Worm (Caenorhabditis elegans) whole organism, L4/young adult: ENCODE data around the gene ZK353.10.

Source experiments
- W03F9.2 ChIP-seq: fragments of 150-350 bp; optimal IDR thresholded peaks from 2 replicates; lab custom pipeline; 2014; ENCODE audit warnings: missing biosample characterization, missing genetic modification characterization
- dao-5 ChIP-seq: sonication (generic microtip); optimal IDR thresholded peaks from 2 replicates; lab custom pipeline; 2016; ENCODE audit warnings: missing genotype, missing genetic modification characterization, moderate library complexity, missing compliant biosample characterization
- him-1 ChIP-seq: sonication (generic microtip); optimal IDR thresholded peaks from 2 replicates; lab custom pipeline; 2016; ENCODE audit warnings: missing genotype, missing genetic modification reagents, missing genetic modification characterization, missing compliant biosample characterization

ZK353.10 gene

ce11 chrIII:8394374-8395302 lies at the start of gene ZK353.10:
Gene ZK353.10, minus strand, starts transcription at chrIII:8394424.
- TF ChIP-seq him-1 (tag; lab: Kevin White, UChicago) (peak; percentile 41), W03F9.2 (tag; lab: Kevin White, UChicago) (no peak), dao-5 (tag; lab: Kevin White, UChicago) (no peak)

ce11 chrIII:8443557-8444131 lies 49.4 kb upstream of the ZK353.10 start, which contains the start of gene ufbp-1:
Gene ufbp-1, minus strand, starts transcription at chrIII:8443607.
- TF ChIP-seq dao-5 (tag; lab: Kevin White, UChicago), result no peak
- peak; percentile 91 for TF ChIP-seq W03F9.2 (tag; lab: Kevin White, UChicago)

- TF ChIP-seq dao-5 (tag; lab: Kevin White, UChicago) (no peak), him-1 (tag; lab: Kevin White, UChicago) (no peak)
Observed at ce11 chrIII:8439312-8439711, 45.1 kb upstream of the ZK353.10 start, which contains the start of gene pqn-96. Gene pqn-96, minus strand, starts transcription at chrIII:8439412.

- TF ChIP-seq W03F9.2 (tag; lab: Kevin White, UChicago), result no peak
- TF ChIP-seq him-1 (tag; lab: Kevin White, UChicago), result no peak
- TF ChIP-seq dao-5 (tag; lab: Kevin White, UChicago), result no peak
Observed at ce11 chrIII:8437763-8438414, 43.7 kb upstream of the ZK353.10 start.

- TF ChIP-seq W03F9.2 (tag; lab: Kevin White, UChicago), result no peak
- no peak for TF ChIP-seq him-1 (tag; lab: Kevin White, UChicago)
- no peak for TF ChIP-seq dao-5 (tag; lab: Kevin White, UChicago)
Observed at ce11 chrIII:8435074-8435473, 40.9 kb upstream of the ZK353.10 start, which contains the start of gene ZK1236.9. Gene ZK1236.9, minus strand, starts transcription at chrIII:8435174.

- no peak for TF ChIP-seq him-1 (tag; lab: Kevin White, UChicago)
- TF ChIP-seq W03F9.2 (tag; lab: Kevin White, UChicago), result no peak
- TF ChIP-seq dao-5 (tag; lab: Kevin White, UChicago), result no peak
Observed at ce11 chrIII:8432143-8432542, 37.9 kb upstream of the ZK353.10 start, which contains the start of gene ZK1236.5. Gene ZK1236.5, minus strand, starts transcription at chrIII:8432214.

ce11 chrIII:8429497-8429896 lies 35.3 kb upstream of the ZK353.10 start:
- TF ChIP-seq dao-5 (tag; lab: Kevin White, UChicago) (no peak), W03F9.2 (tag; lab: Kevin White, UChicago) (no peak), him-1 (tag; lab: Kevin White, UChicago) (no peak)

- no peak for TF ChIP-seq dao-5 (tag; lab: Kevin White, UChicago)
- TF ChIP-seq W03F9.2 (tag; lab: Kevin White, UChicago), result no peak
- TF ChIP-seq him-1 (tag; lab: Kevin White, UChicago), result no peak
Observed at ce11 chrIII:8429035-8429434, 34.8 kb upstream of the ZK353.10 start, which contains the start of gene ZK1236.1. Gene ZK1236.1, plus strand, starts transcription at chrIII:8429297.

- TF ChIP-seq dao-5 (tag; lab: Kevin White, UChicago) (no peak), W03F9.2 (tag; lab: Kevin White, UChicago) (no peak), him-1 (tag; lab: Kevin White, UChicago) (no peak)
Observed at ce11 chrIII:8426271-8426670, 32.0 kb upstream of the ZK353.10 start, which contains the start of gene cec-1. Gene cec-1, plus strand, starts transcription at chrIII:8426333.

- TF ChIP-seq him-1 (tag; lab: Kevin White, UChicago), result peak; percentile 61
- TF ChIP-seq dao-5 (tag; lab: Kevin White, UChicago), result peak; percentile 56
- no peak for TF ChIP-seq W03F9.2 (tag; lab: Kevin White, UChicago)
Observed at ce11 chrIII:8425076-8425475, 30.9 kb upstream of the ZK353.10 start.

ce11 chrIII:8417968-8418267 lies 23.7 kb upstream of the ZK353.10 start, which contains the start of gene sor-1:
Gene sor-1, plus strand, starts transcription at chrIII:8418168.
- no peak for TF ChIP-seq dao-5 (tag; lab: Kevin White, UChicago)
- TF ChIP-seq him-1 (tag; lab: Kevin White, UChicago), result no peak
- TF ChIP-seq W03F9.2 (tag; lab: Kevin White, UChicago), result no peak

- TF ChIP-seq him-1 (tag; lab: Kevin White, UChicago) (peak; percentile 95), dao-5 (tag; lab: Kevin White, UChicago) (peak; percentile 29), W03F9.2 (tag; lab: Kevin White, UChicago) (peak; percentile 78)
Observed at ce11 chrIII:8417192-8417967, 23.2 kb upstream of the ZK353.10 start.
